Fruit fly (Drosophila melanogaster) whole organism, pupa: ENCODE results near the gene CG11983.

Experiments
- CG10348 ChIP-seq: fragments of 200-800 bp; sonication (Bioruptor generic); IDR thresholded peaks from 2 replicates; pipeline ENCODE4 v1.3.6; 2022; ENCODE audit warnings: missing biosample characterization, missing genetic modification characterization
- CG12605 ChIP-seq: fragments of 200-800 bp; sonication (Bioruptor generic); IDR thresholded peaks from 2 replicates; pipeline ENCODE4 v1.3.6; 2022; ENCODE audit warnings: missing biosample characterization, missing genetic modification characterization
- CG13204 ChIP-seq: fragments of 200-800 bp; sonication (Bioruptor generic); optimal IDR thresholded peaks from 2 replicates; lab custom pipeline; 2018; ENCODE audit warnings: missing biosample characterization, mild to moderate bottlenecking, missing genetic modification characterization, moderate library complexity
- CG14655 ChIP-seq: fragments of 200-800 bp; sonication (Bioruptor generic); optimal IDR thresholded peaks from 3 replicates; lab custom pipeline; 2017; ENCODE audit warnings: mild to moderate bottlenecking, missing biosample characterization, missing genetic modification reagents, missing genetic modification characterization
- CG15710 ChIP-seq: fragments of 200-800 bp; sonication (Bioruptor generic); optimal IDR thresholded peaks from 2 replicates; lab custom pipeline; 2018; ENCODE audit warnings: missing biosample characterization, mild to moderate bottlenecking, missing genetic modification characterization, moderate library complexity
- CG17806 ChIP-seq: fragments of 200-800 bp; sonication (Bioruptor generic); optimal IDR thresholded peaks from 2 replicates; lab custom pipeline; 2018; ENCODE audit warnings: missing biosample characterization, mild to moderate bottlenecking, missing genetic modification characterization, moderate library complexity
- CG32121 ChIP-seq: fragments of 200-800 bp; sonication (Bioruptor generic); IDR thresholded peaks from 2 replicates; pipeline ENCODE4 v1.3.6; 2022; ENCODE audit warnings: missing biosample characterization, missing genetic modification characterization
- CG34367 ChIP-seq: fragments of 200-800 bp; sonication (Bioruptor generic); optimal IDR thresholded peaks from 2 replicates; lab custom pipeline; 2018; ENCODE audit warnings: missing biosample characterization, mild to moderate bottlenecking, missing genetic modification characterization
- CG4496 ChIP-seq: fragments of 200-800 bp; sonication (Bioruptor generic); IDR thresholded peaks from 3 replicates; pipeline ENCODE4 v1.3.6; 2022; ENCODE audit warnings: missing biosample characterization, missing genetic modification characterization
- CG8159 ChIP-seq: fragments of 200-800 bp; sonication (Bioruptor generic); optimal IDR thresholded peaks from 3 replicates; lab custom pipeline; 2018; ENCODE audit warnings: missing biosample characterization, mild to moderate bottlenecking, missing genetic modification characterization, moderate library complexity
- CG8301 ChIP-seq: fragments of 200-800 bp; sonication (Bioruptor generic); optimal IDR thresholded peaks from 2 replicates; lab custom pipeline; 2018; ENCODE audit warnings: missing biosample characterization, mild to moderate bottlenecking, missing genetic modification characterization
- CG9948 ChIP-seq: fragments of 200-800 bp; sonication (Bioruptor generic); optimal IDR thresholded peaks from 2 replicates; lab custom pipeline; 2018; ENCODE audit warnings: missing biosample characterization, mild to moderate bottlenecking, missing genetic modification characterization, moderate library complexity
- D1 ChIP-seq: fragments of 200-800 bp; sonication (Bioruptor generic); optimal IDR thresholded peaks from 2 replicates; lab custom pipeline; 2018; ENCODE audit warnings: missing biosample characterization, mild to moderate bottlenecking, missing genetic modification characterization, moderate library complexity
- EcR ChIP-seq: fragments of 200-800 bp; sonication (Bioruptor generic); optimal IDR thresholded peaks from 3 replicates; lab custom pipeline; 2019; ENCODE audit warnings: missing biosample characterization, missing genetic modification characterization, mild to moderate bottlenecking, moderate library complexity, missing genetic modification reagents
- Ets98B ChIP-seq: fragments of 200-800 bp; sonication (Bioruptor generic); IDR thresholded peaks from 2 replicates; pipeline ENCODE4 v1.3.6; 2022; ENCODE audit warnings: missing biosample characterization, missing genetic modification characterization
- Pif1A ChIP-seq: fragments of 200-800 bp; sonication (Bioruptor generic); optimal IDR thresholded peaks from 3 replicates; lab custom pipeline; 2016; ENCODE audit warnings: missing biosample characterization, missing genetic modification characterization
- Pif1B ChIP-seq: fragments of 200-800 bp; sonication (Bioruptor generic); optimal IDR thresholded peaks from 3 replicates; lab custom pipeline; 2016; ENCODE audit warnings: missing biosample characterization, missing genetic modification characterization
- Snoo ChIP-seq: fragments of 200-800 bp; sonication (Bioruptor generic); optimal IDR thresholded peaks from 3 replicates; lab custom pipeline; 2017; ENCODE audit warnings: missing biosample characterization, mild to moderate bottlenecking, missing genetic modification characterization, inconsistent platforms
- fd96Ca ChIP-seq: fragments of 200-800 bp; sonication (Bioruptor generic); IDR thresholded peaks from 3 replicates; pipeline ENCODE4 v1.3.6; 2022; ENCODE audit warnings: missing biosample characterization, missing genetic modification characterization
- gl ChIP-seq: fragments of 200-800 bp; sonication (Bioruptor generic); optimal IDR thresholded peaks from 2 replicates; lab custom pipeline; 2018; ENCODE audit warnings: missing biosample characterization, mild to moderate bottlenecking, missing genetic modification characterization
- rn ChIP-seq: fragments of 200-800 bp; sonication (Bioruptor generic); IDR thresholded peaks from 2 replicates; pipeline ENCODE4 v1.3.6; 2022; ENCODE audit warnings: missing biosample characterization, missing genetic modification characterization

The CG11983 gene

DNA sequence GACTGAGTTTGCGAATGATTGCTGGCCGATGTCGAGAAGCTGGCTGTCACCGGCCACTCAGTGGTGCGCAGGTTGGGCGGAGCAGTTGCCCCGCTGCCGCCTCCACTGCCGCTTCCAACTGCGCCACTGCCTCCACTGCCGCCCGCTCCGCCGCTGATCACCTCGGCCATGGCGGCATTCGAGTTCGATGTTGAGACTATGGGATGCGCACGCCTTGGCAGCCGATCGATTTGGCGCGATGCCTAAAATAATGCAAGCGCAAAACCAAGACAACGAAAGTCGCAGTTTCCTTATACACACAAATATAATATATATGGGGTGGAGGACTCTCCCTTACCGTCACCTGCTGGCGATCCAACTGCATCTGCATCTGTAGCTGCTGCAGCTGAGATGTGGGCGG, 3.6 kb downstream of the CG11983 start:
- TF ChIP-seq fd96Ca (GFP tag; lab: Robert Waterston, UW) (0 out of 3 replicates have a peak, but pooled peaks have one; percentile 31), rn (no peak), CG8301 (tag; lab: Kevin White, UChicago) (no peak), CG8159 (tag; lab: Kevin White, UChicago) (no peak), CG9948 (tag; lab: Kevin White, UChicago) (no peak), Snoo (no peak), CG32121 (GFP tag; lab: Robert Waterston, UW) (peak; percentile 85), EcR (GFP tag; lab: Kevin White, UChicago) (no peak)

dm6 chr3R:9013765-9014380, 5.8 kb downstream of the CG11983 start:
- 0 out of 3 replicates have a peak, but pooled peaks have one; percentile 29 for TF ChIP-seq fd96Ca (GFP tag; lab: Robert Waterston, UW)
- TF ChIP-seq CG32121 (GFP tag; lab: Robert Waterston, UW), result peak; percentile 38; the same call in 1 of the 2 replicates
- no peak for TF ChIP-seq CG13204 (GFP tag; lab: Kevin White, UChicago)
- TF ChIP-seq CG17806, result peak; percentile 7
- no peak for TF ChIP-seq CG8301 (tag; lab: Kevin White, UChicago)
- TF ChIP-seq Snoo, result peak; percentile 42
- 0 out of 3 replicates have a peak, but pooled peaks have one; percentile 29 for TF ChIP-seq CG4496 (GFP tag; lab: Robert Waterston, UW)
- TF ChIP-seq CG9948 (tag; lab: Kevin White, UChicago), result no peak
- peak; percentile 53 for TF ChIP-seq CG8159 (tag; lab: Kevin White, UChicago)
- TF ChIP-seq rn, result 0 out of 2 replicates have a peak, but pooled peaks have one; percentile 16
- peak; percentile 28 for TF ChIP-seq EcR (GFP tag; lab: Kevin White, UChicago)
- TF ChIP-seq CG15710, result peak; percentile 15
- TF ChIP-seq CG14655 (GFP tag; lab: Kevin White, UChicago), result no peak
- no peak for TF ChIP-seq CG12605 (GFP tag; lab: Robert Waterston, UW)

- TF ChIP-seq gl (no peak), CG8301 (tag; lab: Kevin White, UChicago) (no peak)
Observed at dm6 chr3R:9014859-9015466, 6.8 kb downstream of the CG11983 start, which contains the start of the genes Kcmf1, Sf3b5 and CG11986. Gene Kcmf1, minus strand, starts transcription at chr3R:9014909. Gene Sf3b5, minus strand, starts transcription at chr3R:9015341. Gene CG11986, plus strand, starts transcription at chr3R:9015446.

dm6 chr3R:9016869-9017268, 8.7 kb downstream of the CG11983 start:
- TF ChIP-seq CG13204 (GFP tag; lab: Kevin White, UChicago), result no peak
- no peak for TF ChIP-seq CG4496 (GFP tag; lab: Robert Waterston, UW)
- no peak for TF ChIP-seq CG8159 (tag; lab: Kevin White, UChicago)
- TF ChIP-seq rn, result no peak
- TF ChIP-seq CG34367, result no peak
- TF ChIP-seq CG9948 (tag; lab: Kevin White, UChicago), result no peak
- TF ChIP-seq CG14655 (GFP tag; lab: Kevin White, UChicago), result no peak
- no peak for TF ChIP-seq Pif1A (GFP tag; lab: Kevin White, UChicago)
- TF ChIP-seq CG10348 (GFP tag; lab: Robert Waterston, UW), result no peak
- TF ChIP-seq Snoo, result no peak
- no peak for TF ChIP-seq CG15710
- no peak for TF ChIP-seq CG17806
- TF ChIP-seq Pif1B (GFP tag; lab: Kevin White, UChicago), result no peak
- TF ChIP-seq gl, result no peak
- no peak for TF ChIP-seq Ets98B
- TF ChIP-seq D1 (tag; lab: Kevin White, UChicago), result no peak

DNA sequence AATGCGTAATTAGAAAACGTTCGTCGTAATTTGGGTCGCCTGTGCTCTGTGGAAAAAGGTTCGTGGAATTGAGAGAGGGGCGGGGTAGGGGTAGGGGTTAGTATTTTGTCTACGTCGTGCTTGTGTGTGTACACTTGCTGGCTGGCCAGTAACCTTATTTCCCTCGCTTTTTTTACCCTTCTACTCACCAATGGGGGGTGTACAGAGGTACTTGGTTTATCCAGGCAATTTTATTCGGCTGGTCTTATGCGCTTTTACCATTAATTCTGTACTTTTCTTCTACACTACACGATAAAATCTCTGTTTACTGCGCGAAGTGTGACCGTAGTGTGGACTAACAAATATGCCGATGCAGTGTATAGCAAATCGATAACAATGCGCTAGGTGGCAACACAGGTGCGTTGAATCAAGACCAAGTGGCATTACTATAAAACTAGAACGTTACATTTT, 11.6 kb downstream of the CG11983 start, which contains the start of gene tgo:
tgo (minus strand) TSS at position 334 of the 450 bp plus-strand sequence.
- TF ChIP-seq fd96Ca (GFP tag; lab: Robert Waterston, UW) (0 out of 3 replicates have a peak, but pooled peaks have one; percentile 12), rn (no peak), EcR (GFP tag; lab: Kevin White, UChicago) (peak; percentile 28), CG8301 (tag; lab: Kevin White, UChicago) (no peak), Pif1B (GFP tag; lab: Kevin White, UChicago) (no peak), CG8159 (tag; lab: Kevin White, UChicago) (no peak), CG15710 (peak; percentile 12), CG17806 (no peak), Snoo (no peak), CG32121 (GFP tag; lab: Robert Waterston, UW) (no peak)

DNA sequence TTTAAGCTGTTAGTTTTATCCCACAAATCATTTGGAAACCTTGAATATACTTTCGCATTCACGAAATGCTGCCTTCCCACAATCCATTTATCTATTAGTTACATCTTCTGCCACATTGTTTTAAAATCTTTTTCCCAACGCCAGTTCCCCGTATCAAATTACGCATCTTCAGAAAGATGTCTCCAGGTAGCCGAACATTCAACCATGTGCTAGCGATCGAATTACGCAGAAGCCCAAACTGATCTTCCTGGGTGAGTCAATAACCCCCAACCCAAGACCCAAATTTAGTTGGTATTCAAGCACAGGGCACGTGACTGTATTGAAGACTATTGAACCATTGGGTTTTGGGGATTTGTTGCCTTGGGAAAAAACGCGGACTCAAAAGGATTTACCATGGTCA, 15.8 kb downstream of the CG11983 start:
- TF ChIP-seq CG10348 (GFP tag; lab: Robert Waterston, UW) (no peak), CG14655 (GFP tag; lab: Kevin White, UChicago) (no peak), D1 (tag; lab: Kevin White, UChicago) (no peak), CG4496 (GFP tag; lab: Robert Waterston, UW) (no peak), Snoo (no peak), rn (no peak), CG12605 (GFP tag; lab: Robert Waterston, UW) (no peak), fd96Ca (GFP tag; lab: Robert Waterston, UW) (no peak), Ets98B (no peak), CG9948 (tag; lab: Kevin White, UChicago) (no peak), EcR (GFP tag; lab: Kevin White, UChicago) (no peak), Pif1B (GFP tag; lab: Kevin White, UChicago) (no peak), gl (no peak), CG15710 (no peak), CG8159 (tag; lab: Kevin White, UChicago) (no peak), CG34367 (no peak), CG13204 (GFP tag; lab: Kevin White, UChicago) (no peak), CG32121 (GFP tag; lab: Robert Waterston, UW) (no peak), CG8301 (tag; lab: Kevin White, UChicago) (no peak)
- TF ChIP-seq, all 21 proteins: peak for 0
